Worm (Caenorhabditis elegans): ENCODE measurements around the gene F41G3.21.
"Not testable (repeated sequence)": the region's sequence is repeated elsewhere in the genome, so short reads cannot be mapped to it uniquely, and the experiment has no call there.

Gene F41G3.21

ce11 chrII:6775076-6775475 lies 22.3 kb upstream of the F41G3.21 start, which contains the start of gene agr-1:
agr-1 (minus strand) TSS chrII:6775176.
- not testable (repeated sequence) for TF ChIP-seq nhr-71 (tag; optimal IDR thresholded peaks at IDR 0.05); isw-1 (GFP tag; IDR thresholded peaks at IDR 0.05); nhr-47 (tag; optimal IDR thresholded peaks at IDR 0.05)

- TF ChIP-seq sptf-1 (tag; optimal IDR thresholded peaks at IDR 0.05) (no peak), zag-1 (tag; optimal IDR thresholded peaks at IDR 0.05) (no peak), nhr-12 (tag; optimal IDR thresholded peaks at IDR 0.05) (no peak), pqm-1 (tag; optimal IDR thresholded peaks at IDR 0.05) (no peak), C16A3.4 (tag; optimal IDR thresholded peaks at IDR 0.05) (no peak), lin-14 (GFP tag; optimal IDR thresholded peaks at IDR 0.05) (peak; percentile 47), efl-3 (GFP tag; optimal IDR thresholded peaks at IDR 0.05) (no peak), tbx-2 (tag; optimal IDR thresholded peaks at IDR 0.05) (no peak), lin-39 (tag; optimal IDR thresholded peaks at IDR 0.05) (no peak), fkh-10 (GFP tag; optimal IDR thresholded peaks at IDR 0.05) (peak; percentile 32), pax-3 (tag; optimal IDR thresholded peaks at IDR 0.05) (no peak)
Observed at ce11 chrII:6772482-6772881, 19.7 kb upstream of the F41G3.21 start.

- TF ChIP-seq nhr-90 (tag; optimal IDR thresholded peaks at IDR 0.05; ENCODE audit: poor library complexity) (no peak), sptf-1 (tag; optimal IDR thresholded peaks at IDR 0.05) (no peak), lin-35 (GFP tag; optimal IDR thresholded peaks at IDR 0.05) (no peak), mef-2 (tag; optimal IDR thresholded peaks at IDR 0.05) (no peak), alr-1 (tag; optimal IDR thresholded peaks at IDR 0.05; ENCODE audit: borderline replicate concordance) (no peak), nhr-11 (tag; optimal IDR thresholded peaks at IDR 0.05) (no peak), tlp-1 (tag; optimal IDR thresholded peaks at IDR 0.05) (no peak), sup-37 (GFP tag; optimal IDR thresholded peaks at IDR 0.05) (no peak), pqm-1 (tag; optimal IDR thresholded peaks at IDR 0.05) (no peak), nhr-12 (tag; optimal IDR thresholded peaks at IDR 0.05) (no peak), mdl-1 (tag; optimal IDR thresholded peaks at IDR 0.05) (no peak), unc-130 (tag; optimal IDR thresholded peaks at IDR 0.05) (no peak), hpl-2 (GFP tag; optimal IDR thresholded peaks at IDR 0.05) (no peak), C04F5.9 (tag; optimal IDR thresholded peaks at IDR 0.05) (no peak)
Observed at ce11 chrII:6770030-6770429, 17.3 kb upstream of the F41G3.21 start.

DNA sequence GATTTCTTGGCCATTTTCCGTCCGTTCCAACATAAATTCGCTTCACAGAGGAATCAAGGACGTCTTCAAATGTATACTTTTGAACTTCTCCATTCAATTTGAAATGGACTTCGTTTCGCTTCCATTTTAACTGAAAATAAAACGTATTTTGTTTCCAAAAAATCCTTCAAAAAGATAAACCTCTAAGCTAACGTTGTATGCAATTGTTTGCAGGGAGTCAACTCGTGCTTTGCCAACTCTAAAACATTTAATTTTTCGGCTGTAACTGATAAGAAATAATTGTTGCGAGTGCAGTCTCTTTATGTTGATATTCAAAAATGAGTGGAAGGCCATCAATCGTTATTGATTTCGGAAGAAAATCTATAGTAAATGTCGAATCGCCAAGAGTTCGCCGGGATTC lies 15.3 kb upstream of the F41G3.21 start, which contains the start of gene F41G3.18:
TSS of gene F41G3.18 (plus strand) at position 301 of the 400 bp plus-strand sequence.
- TF ChIP-seq ama-1 (optimal IDR thresholded peaks at IDR 0.05) (no peak), nhr-85 (tag) (no peak), jun-1 (tag; optimal IDR thresholded peaks at IDR 0.05) (no peak), ces-1 (GFP tag; optimal IDR thresholded peaks at IDR 0.05) (no peak), nhr-71 (tag; optimal IDR thresholded peaks at IDR 0.05) (no peak), sox-4 (tag; optimal IDR thresholded peaks at IDR 0.05) (no peak), sptf-1 (tag; optimal IDR thresholded peaks at IDR 0.05) (no peak), Y116A8C.19 (tag; optimal IDR thresholded peaks at IDR 0.05; ENCODE audit: borderline replicate concordance) (no peak), ceh-63 (GFP tag; optimal IDR thresholded peaks at IDR 0.05) (no peak), unc-62 (GFP tag; optimal IDR thresholded peaks at IDR 0.05) (no peak), mep-1 (tag; optimal IDR thresholded peaks at IDR 0.05) (no peak), unc-98 (GFP tag; IDR thresholded peaks at IDR 0.05) (no peak), pqm-1 (tag; optimal IDR thresholded peaks at IDR 0.05) (no peak), skn-1 (tag; optimal IDR thresholded peaks at IDR 0.05) (no peak), C34B4.2 (tag; optimal IDR thresholded peaks at IDR 0.05) (no peak)

ce11 chrII:6764734-6765133 lies 12.0 kb upstream of the F41G3.21 start, which contains the start of gene nlp-50:
nlp-50 (plus strand) TSS chrII:6765034.
- peak; percentile 2 for TF ChIP-seq lin-14 (GFP tag; optimal IDR thresholded peaks at IDR 0.05)
- no peak for TF ChIP-seq dsc-1 (tag; optimal IDR thresholded peaks at IDR 0.05)

Data from whole organism, L1 larva.